Worm (Caenorhabditis elegans): ENCODE measurements around the gene wsp-1.

wsp-1 gene

DNA sequence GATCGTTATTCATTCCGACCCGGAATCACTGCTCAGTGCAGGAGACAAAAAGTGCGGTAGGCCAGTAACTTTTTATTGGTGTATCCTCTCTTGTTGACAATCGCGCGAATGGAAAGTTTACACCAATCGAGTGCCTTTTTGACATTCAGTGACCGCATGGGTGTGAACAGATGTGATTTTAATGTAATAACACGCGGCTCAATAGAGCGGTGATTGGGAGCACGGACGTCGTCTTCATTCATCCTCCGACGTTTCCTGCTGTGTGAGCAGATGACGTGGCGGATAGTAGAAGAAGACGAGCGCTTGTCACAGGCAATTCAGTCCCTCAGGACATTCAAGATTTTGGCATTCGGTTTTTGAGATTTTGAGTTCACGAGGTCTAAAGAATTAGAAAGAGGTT is 16.2 kb downstream of the wsp-1 start:
- no peak for TF ChIP-seq F55B11.4 (tag; optimal IDR thresholded peaks at IDR 0.05; ENCODE audit: borderline replicate concordance, insufficient read depth)
- TF ChIP-seq B0336.3 (GFP tag; IDR thresholded peaks at IDR 0.05) = no peak
- TF ChIP-seq C17E4.6 (GFP tag; IDR thresholded peaks at IDR 0.05) = no peak

DNA sequence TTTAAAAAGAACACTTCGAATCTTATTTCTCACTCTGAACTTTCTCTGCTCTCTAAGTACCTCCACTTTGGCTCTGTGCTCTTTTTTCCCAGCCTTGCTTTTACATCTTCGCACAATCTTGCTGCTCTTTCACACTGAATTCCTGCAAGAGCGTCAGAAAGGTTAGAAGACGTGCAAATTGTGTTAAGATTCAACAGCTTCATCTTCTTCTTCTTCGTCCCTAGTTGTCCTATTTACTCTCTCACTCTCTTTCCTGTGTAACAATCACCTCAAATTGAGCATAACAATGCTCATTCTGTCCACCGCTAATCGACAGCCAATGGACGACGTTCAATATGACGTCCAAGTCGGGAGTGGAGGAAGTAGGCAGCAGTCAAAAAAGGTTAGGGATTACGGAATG is 17.3 kb downstream of the wsp-1 start:
- TF ChIP-seq Y53F4B.3 (GFP tag; IDR thresholded peaks at IDR 0.05) = no peak
- no peak for TF ChIP-seq hmg-20 (GFP tag; IDR thresholded peaks at IDR 0.05)
- TF ChIP-seq rcor-1 (GFP tag; IDR thresholded peaks at IDR 0.05) = no peak
- no peak for TF ChIP-seq snpc-4 (GFP tag; optimal IDR thresholded peaks at IDR 0.05)
- no peak for TF ChIP-seq snpc-4 (tag; optimal IDR thresholded peaks at IDR 0.05)
- no peak for TF ChIP-seq T07F8.4 (tag; optimal IDR thresholded peaks at IDR 0.05)
- TF ChIP-seq unc-62 (GFP tag; optimal IDR thresholded peaks at IDR 0.05) = no peak
- TF ChIP-seq pha-4 (tag; optimal IDR thresholded peaks at IDR 0.05) = no peak
- TF ChIP-seq lsl-1 (GFP tag; optimal IDR thresholded peaks at IDR 0.05) = no peak
- no peak for TF ChIP-seq chd-7 (tag; optimal IDR thresholded peaks at IDR 0.05)
- TF ChIP-seq T26A5.8 (tag; optimal IDR thresholded peaks at IDR 0.05) = no peak
- no peak for TF ChIP-seq Y53G8AR.9 (GFP tag; conservative IDR thresholded peaks at IDR 0.05)
- no peak for TF ChIP-seq fkh-3 (tag; optimal IDR thresholded peaks at IDR 0.05)
- no peak for TF ChIP-seq hsf-1 (GFP tag; IDR thresholded peaks at IDR 0.05)
- TF ChIP-seq madf-8 (GFP tag; conservative IDR thresholded peaks at IDR 0.05) = no peak
- TF ChIP-seq dpl-1 (GFP tag; optimal IDR thresholded peaks at IDR 0.05) = no peak
- TF ChIP-seq F57A8.1 (GFP tag; optimal IDR thresholded peaks at IDR 0.05) = no peak
- no peak for TF ChIP-seq ztf-26 (tag; optimal IDR thresholded peaks at IDR 0.05)
- no peak for TF ChIP-seq bed-2 (GFP tag; IDR thresholded peaks at IDR 0.05)
- no peak for TF ChIP-seq hlh-12 (tag; optimal IDR thresholded peaks at IDR 0.05)
- TF ChIP-seq Y67H2A.10 (GFP tag; conservative IDR thresholded peaks at IDR 0.05) = no peak

DNA sequence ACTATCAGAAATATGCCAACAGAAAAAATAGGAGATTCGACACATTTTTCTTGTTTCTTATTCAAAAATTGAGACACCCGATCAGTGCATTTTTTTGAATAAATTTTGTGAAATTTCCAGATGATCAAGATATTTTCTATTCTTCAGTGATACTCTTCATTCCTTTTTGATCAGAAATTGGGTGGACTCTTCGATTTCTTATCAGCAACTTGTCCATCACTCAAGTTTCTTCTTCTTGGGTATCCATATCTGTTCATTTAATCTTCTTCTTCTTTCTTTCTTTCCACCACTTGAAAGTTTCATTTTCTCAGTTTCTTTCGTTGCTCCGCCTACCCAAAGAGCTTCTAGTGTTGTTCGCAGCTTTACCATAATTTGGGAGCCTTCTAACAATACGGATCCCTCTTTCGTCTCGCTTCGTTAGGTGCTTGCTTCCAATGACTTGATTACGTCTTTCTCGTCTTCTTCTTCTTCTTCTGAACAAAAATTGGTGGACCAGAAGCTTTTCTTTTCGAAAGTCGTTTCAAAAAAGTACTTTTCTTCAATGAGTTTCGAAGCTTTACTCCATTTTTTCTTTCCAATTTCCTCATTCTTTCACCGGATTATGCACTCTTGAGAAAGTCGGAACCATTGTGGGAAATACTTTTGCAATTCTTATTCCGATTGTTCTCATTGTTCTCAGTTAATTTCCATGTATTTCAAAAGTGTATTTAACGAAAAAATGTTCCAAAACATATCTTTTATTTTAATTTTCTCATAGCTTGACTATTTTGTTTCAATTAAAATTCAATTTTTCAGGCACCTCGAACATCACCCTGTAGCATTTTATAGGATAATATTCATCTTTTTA is 22.8 kb downstream of the wsp-1 start, which contains the start of gene pct-1:
Gene pct-1, plus strand, starts transcription at position 797 of the 847 bp plus-strand sequence.
- TF ChIP-seq snpc-1.1 (tag; optimal IDR thresholded peaks at IDR 0.05; ENCODE audit: insufficient read depth) (no peak), F49E8.2 (tag; optimal IDR thresholded peaks at IDR 0.05; ENCODE audit: insufficient read depth) (no peak), hlh-26 (GFP tag; conservative IDR thresholded peaks at IDR 0.05) (no peak)

DNA sequence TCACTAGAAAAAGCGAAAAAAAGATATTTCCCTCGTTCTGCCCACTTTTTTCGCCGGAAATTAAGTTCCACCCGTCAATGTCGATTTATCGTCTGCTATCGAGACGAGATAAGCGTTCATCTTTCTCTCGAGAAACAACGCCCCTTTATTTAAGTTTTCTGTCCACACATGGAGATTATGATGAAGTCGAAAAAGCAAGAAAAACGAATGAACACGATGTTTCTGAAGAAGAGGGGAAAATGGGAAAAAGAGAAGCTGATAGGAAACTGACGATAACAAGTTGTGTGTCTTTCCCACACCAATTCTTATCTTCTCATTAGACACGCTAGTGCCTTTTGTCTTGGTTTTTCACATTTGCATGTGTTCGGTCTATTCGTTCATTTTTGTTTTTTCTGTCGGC is 24.0 kb downstream of the wsp-1 start:
- TF ChIP-seq egl-44 (GFP tag; IDR thresholded peaks at IDR 0.05) (no peak), ets-4 (GFP tag; optimal IDR thresholded peaks at IDR 0.05) (peak; percentile 23), ztf-25 (GFP tag; IDR thresholded peaks at IDR 0.05) (no peak), Y67H2A.10 (GFP tag; conservative IDR thresholded peaks at IDR 0.05) (no peak), nhr-80 (tag; optimal IDR thresholded peaks at IDR 0.05) (peak; percentile 91), nhr-27 (tag; optimal IDR thresholded peaks at IDR 0.05) (no peak), akir-1 (GFP tag; optimal IDR thresholded peaks at IDR 0.05) (no peak)
